Worm (Caenorhabditis elegans) whole organism, mixed stage, embryonic: Measurements from ENCODE around the gene H14E04.3.
A peak's percentile ranks its signal among the peaks of the same experiment; 100 is the strongest.
"Not testable (repeated sequence)": the region's sequence is repeated elsewhere in the genome, so short reads cannot be mapped to it uniquely, and the experiment has no call there.

ENCODE experiments used
- M03D4.4 ChIP-seq: sonication (generic microtip); optimal IDR thresholded peaks from 2 replicates; lab custom pipeline; 2017; ENCODE audit warnings: mild to moderate bottlenecking, missing genetic modification characterization, missing compliant biosample characterization
- bed-3 ChIP-seq: fragments of 200-800 bp; sonication (Bioruptor generic); optimal IDR thresholded peaks from 3 replicates; lab custom pipeline; 2018; ENCODE audit warnings: mild to moderate bottlenecking, missing genetic modification characterization, moderate library complexity, missing compliant biosample characterization
- blmp-1 ChIP-seq: fragments of 150-350 bp; optimal IDR thresholded peaks from 2 replicates; lab custom pipeline; 2014; ENCODE audit warnings: missing biosample characterization, missing genetic modification characterization
- ceh-39 ChIP-seq: fragments of 150-350 bp; optimal IDR thresholded peaks from 2 replicates; lab custom pipeline; 2014; ENCODE audit warnings: missing biosample characterization, missing genetic modification characterization
- ceh-83 ChIP-seq: fragments of 200-800 bp; sonication (Bioruptor generic); optimal IDR thresholded peaks from 2 replicates; lab custom pipeline; 2018; ENCODE audit warnings: mild to moderate bottlenecking, missing genetic modification characterization, missing compliant biosample characterization
- ces-1 ChIP-seq: fragments of 150-350 bp; optimal IDR thresholded peaks from 2 replicates; lab custom pipeline; 2014; ENCODE audit warnings: missing biosample characterization, missing genetic modification reagents, missing genetic modification characterization
- cnd-1 ChIP-seq: fragments of 200-800 bp; sonication (Bioruptor generic); optimal IDR thresholded peaks from 2 replicates; lab custom pipeline; 2018; ENCODE audit warnings: mild to moderate bottlenecking, missing genetic modification characterization, missing compliant biosample characterization
- drap-1 ChIP-seq: fragments of 200-800 bp; sonication (Bioruptor generic); optimal IDR thresholded peaks from 3 replicates; lab custom pipeline; 2018; ENCODE audit warnings: mild to moderate bottlenecking, missing genetic modification characterization, missing compliant biosample characterization
- elt-3 ChIP-seq: fragments of 150-350 bp; optimal IDR thresholded peaks from 2 replicates; lab custom pipeline; 2014; ENCODE audit warnings: missing biosample characterization, missing genetic modification characterization
- flh-1 ChIP-seq: fragments of 200-800 bp; sonication (Bioruptor generic); optimal IDR thresholded peaks from 2 replicates; lab custom pipeline; 2018; ENCODE audit warnings: mild to moderate bottlenecking, missing genetic modification characterization, moderate library complexity, missing compliant biosample characterization
- ham-2 ChIP-seq: fragments of 200-800 bp; sonication (Bioruptor generic); optimal IDR thresholded peaks from 2 replicates; lab custom pipeline; 2018; ENCODE audit warnings: mild to moderate bottlenecking, missing genetic modification characterization, missing compliant biosample characterization
- hlh-1 ChIP-seq: fragments of 150-350 bp; optimal IDR thresholded peaks from 2 replicates; lab custom pipeline; 2014; ENCODE audit warnings: missing biosample characterization, missing genetic modification reagents, missing genetic modification characterization
- lin-13 ChIP-seq: fragments of 150-350 bp; optimal IDR thresholded peaks from 2 replicates; lab custom pipeline; 2014; ENCODE audit warnings: missing biosample characterization, missing genetic modification characterization
- lin-32 ChIP-seq: fragments of 200-800 bp; sonication (Bioruptor generic); optimal IDR thresholded peaks from 2 replicates; lab custom pipeline; 2018; ENCODE audit warnings: mild to moderate bottlenecking, missing genetic modification characterization, missing compliant biosample characterization
- lsy-2 ChIP-seq: fragments of 150-350 bp; optimal IDR thresholded peaks from 2 replicates; lab custom pipeline; 2014; ENCODE audit warnings: missing biosample characterization, missing genetic modification characterization
- mab-5 ChIP-seq: fragments of 150-350 bp; optimal IDR thresholded peaks from 2 replicates; lab custom pipeline; 2014; ENCODE audit warnings: missing biosample characterization, missing genetic modification characterization
- mep-1 ChIP-seq: fragments of 150-350 bp; optimal IDR thresholded peaks from 2 replicates; lab custom pipeline; 2017; ENCODE audit warnings: missing biosample characterization, missing genetic modification reagents, missing genetic modification characterization, inconsistent platforms
- mls-2 ChIP-seq: sonication (generic microtip); optimal IDR thresholded peaks from 2 replicates; lab custom pipeline; 2016; ENCODE audit warnings: mild to moderate bottlenecking, missing genetic modification characterization, moderate library complexity, missing compliant biosample characterization
- nhr-2 ChIP-seq: fragments of 150-350 bp; optimal IDR thresholded peaks from 2 replicates; lab custom pipeline; 2014; ENCODE audit warnings: missing biosample characterization, missing genetic modification characterization
- nhr-28 ChIP-seq: fragments of 150-350 bp; optimal IDR thresholded peaks from 2 replicates; lab custom pipeline; 2014; ENCODE audit warnings: missing biosample characterization, missing genetic modification characterization
- nhr-76 ChIP-seq: sonication (generic microtip); optimal IDR thresholded peaks from 2 replicates; lab custom pipeline; 2017; ENCODE audit warnings: missing biosample characterization, missing genetic modification characterization
- pha-4 ChIP-seq: fragments of 150-350 bp; optimal IDR thresholded peaks from 2 replicates; lab custom pipeline; 2018; ENCODE audit warnings: missing biosample characterization, missing genetic modification reagents, missing genetic modification characterization
- sem-2 ChIP-seq: fragments of 200-800 bp; sonication (Bioruptor generic); optimal IDR thresholded peaks from 2 replicates; lab custom pipeline; 2018; ENCODE audit warnings: mild to moderate bottlenecking, missing genetic modification characterization, missing compliant biosample characterization
- snpc-4 ChIP-seq: fragments of 150-350 bp; optimal IDR thresholded peaks from 2 replicates; lab custom pipeline; 2014; ENCODE audit warnings: missing biosample characterization, missing genetic modification characterization
- tbx-8 ChIP-seq: fragments of 200-800 bp; sonication (Bioruptor generic); optimal IDR thresholded peaks from 2 replicates; lab custom pipeline; 2018; ENCODE audit warnings: mild to moderate bottlenecking, missing genetic modification characterization, moderate library complexity, missing compliant biosample characterization
- unc-120 ChIP-seq: sonication (generic microtip); optimal IDR thresholded peaks from 2 replicates; lab custom pipeline; 2017; ENCODE audit warnings: missing genetic modification characterization, missing compliant biosample characterization; ENCODE audit not compliant: poor library complexity, severe bottlenecking
- unc-39 ChIP-seq: fragments of 150-350 bp; optimal IDR thresholded peaks from 2 replicates; lab custom pipeline; 2014; ENCODE audit warnings: missing biosample characterization, missing genetic modification characterization
- unc-62 ChIP-seq: fragments of 150-350 bp; optimal IDR thresholded peaks from 2 replicates; lab custom pipeline; 2014; ENCODE audit warnings: missing biosample characterization, missing genetic modification reagents, missing genetic modification characterization
- zip-8 ChIP-seq: fragments of 150-350 bp; optimal IDR thresholded peaks from 2 replicates; lab custom pipeline; 2014; ENCODE audit warnings: missing biosample characterization, missing genetic modification characterization

The H14E04.3 gene

DNA sequence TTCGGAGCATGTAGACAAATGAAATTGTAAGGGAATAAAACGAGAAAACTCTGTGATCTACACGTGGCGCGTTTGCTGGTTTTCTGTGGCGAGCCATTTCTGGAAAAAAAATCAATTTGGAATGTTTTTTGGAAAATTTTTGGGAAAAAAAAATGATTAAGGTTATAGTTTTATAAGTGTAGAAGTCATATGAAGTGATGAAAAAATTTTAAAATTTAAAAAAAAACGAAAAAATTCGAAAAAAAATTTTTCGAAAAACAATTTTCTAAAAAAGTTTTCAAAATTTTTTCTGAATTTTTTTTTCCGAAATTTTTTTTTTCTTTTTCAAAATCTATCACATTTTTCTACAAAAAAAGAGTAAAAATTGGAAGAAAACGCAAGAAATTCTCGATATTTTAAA, at the start of gene H14E04.3:
Gene H14E04.3, minus strand, starts transcription at position 101 of the 400 bp plus-strand sequence.
- no peak for TF ChIP-seq nhr-76
- no peak for TF ChIP-seq nhr-28 (tag; lab: Kevin White, UChicago)
- no peak for TF ChIP-seq elt-3 (tag; lab: Kevin White, UChicago)
- no peak for TF ChIP-seq hlh-1 (tag; lab: Kevin White, UChicago)
- TF ChIP-seq ceh-83 (GFP tag; lab: Kevin White, UChicago) = no peak
- no peak for TF ChIP-seq mls-2 (tag; lab: Kevin White, UChicago)

DNA sequence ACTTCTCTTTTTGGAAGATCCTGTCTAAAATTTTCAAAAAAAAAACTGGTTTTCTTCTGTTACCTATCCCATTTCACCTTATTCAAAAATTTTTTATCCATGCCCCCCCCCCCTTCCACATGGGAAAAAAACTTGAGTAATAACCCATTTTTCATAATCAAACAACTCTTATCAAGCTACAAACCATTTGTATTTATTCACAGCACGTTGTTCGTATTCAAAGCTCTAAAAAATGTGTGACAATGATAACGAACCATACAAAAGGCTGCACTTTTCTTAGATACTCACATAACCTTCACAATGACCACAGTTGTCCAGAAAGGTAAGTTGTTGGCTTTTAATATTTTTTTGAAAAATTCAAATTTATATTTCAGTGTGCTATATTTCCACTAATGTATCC, 49.4 kb upstream of the H14E04.3 start, which contains the start of gene E02H9.6:
Gene E02H9.6, plus strand, starts transcription at position 301 of the 400 bp plus-strand sequence.
- TF ChIP-seq nhr-2 (tag; lab: Kevin White, UChicago); mep-1; mab-5: not testable (repeated sequence)

DNA sequence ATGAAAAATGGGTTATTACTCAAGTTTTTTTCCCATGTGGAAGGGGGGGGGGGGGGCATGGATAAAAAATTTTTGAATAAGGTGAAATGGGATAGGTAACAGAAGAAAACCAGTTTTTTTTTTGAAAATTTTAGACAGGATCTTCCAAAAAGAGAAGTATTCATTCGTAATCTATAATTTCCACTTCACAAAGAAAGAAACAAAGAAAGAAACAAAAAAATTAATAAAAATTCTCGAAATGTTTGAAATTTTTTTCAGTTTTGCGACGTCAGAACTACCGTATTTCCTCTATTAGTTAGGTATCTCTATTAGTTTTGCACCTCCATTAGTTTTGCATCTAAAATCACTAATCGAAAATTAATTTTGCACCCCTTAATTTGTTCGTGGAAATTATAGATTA, 49.0 kb upstream of the H14E04.3 start, which contains the start of gene W04B5.6:
Gene W04B5.6, minus strand, starts transcription at position 101 of the 400 bp plus-strand sequence.
- not testable (repeated sequence) for TF ChIP-seq lin-13 (tag; lab: Kevin White, UChicago); nhr-2 (tag; lab: Kevin White, UChicago); ces-1 (GFP tag; lab: Kevin White, UChicago)

DNA sequence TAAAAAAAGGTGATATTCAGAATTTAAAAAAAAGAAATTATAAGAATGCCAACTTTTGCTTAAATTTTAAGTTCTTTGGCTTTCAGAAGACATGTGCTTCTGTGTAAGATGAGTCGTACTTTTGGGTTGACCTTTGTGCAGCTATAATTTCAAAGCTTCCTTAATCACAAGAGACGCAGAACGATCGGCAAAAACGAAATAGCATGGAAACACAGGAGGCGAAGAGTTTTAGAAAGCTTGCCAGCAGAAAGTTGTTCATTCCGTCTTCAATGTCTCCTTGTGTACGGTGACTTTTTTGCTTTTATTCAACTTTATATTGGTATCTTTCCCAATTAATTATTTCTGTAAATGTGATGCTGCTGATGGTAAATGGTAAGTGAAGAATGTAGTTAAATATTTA, 46.5 kb upstream of the H14E04.3 start:
- TF ChIP-seq ces-1 (GFP tag; lab: Kevin White, UChicago) (peak; percentile 21), tbx-8 (GFP tag; lab: Kevin White, UChicago) (no peak)

DNA sequence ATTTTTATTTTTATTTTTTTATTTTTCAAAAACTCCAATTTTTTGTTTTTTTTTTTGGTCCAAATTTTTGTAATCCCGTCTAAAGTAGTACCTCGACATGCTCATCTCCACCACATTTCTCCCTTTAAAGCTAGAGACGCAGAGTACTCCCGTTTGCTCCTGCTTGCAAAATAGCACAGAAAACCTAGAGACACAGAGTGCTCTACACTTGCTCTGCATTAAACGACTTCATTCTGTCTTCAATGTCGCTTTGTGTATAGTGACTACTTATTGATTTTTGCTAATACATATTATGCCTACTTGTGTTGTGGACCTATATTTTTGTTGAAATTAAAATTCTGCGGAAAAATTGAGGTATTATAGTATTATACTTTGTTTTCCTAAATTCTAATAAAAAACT, 39.7 kb upstream of the H14E04.3 start, which contains the start of gene W04B5.8:
Gene W04B5.8, plus strand, starts transcription at position 195 of the 400 bp plus-strand sequence.
- TF ChIP-seq ces-1 (GFP tag; lab: Kevin White, UChicago) (peak; percentile 72), ham-2 (GFP tag; lab: Kevin White, UChicago) (no peak), hlh-1 (tag; lab: Kevin White, UChicago) (peak; percentile 8), lin-32 (GFP tag; lab: Kevin White, UChicago) (no peak), nhr-76 (no peak), lsy-2 (tag; lab: Kevin White, UChicago) (no peak), M03D4.4 (tag; lab: Kevin White, UChicago) (no peak), unc-120 (tag; lab: Kevin White, UChicago) (peak; percentile 71), drap-1 (no peak), nhr-2 (tag; lab: Kevin White, UChicago) (no peak), unc-39 (tag; lab: Kevin White, UChicago) (no peak), bed-3 (GFP tag; lab: Kevin White, UChicago) (no peak), blmp-1 (tag; lab: Kevin White, UChicago) (no peak)
- TF ChIP-seq, all 35 proteins: peak for 3

DNA sequence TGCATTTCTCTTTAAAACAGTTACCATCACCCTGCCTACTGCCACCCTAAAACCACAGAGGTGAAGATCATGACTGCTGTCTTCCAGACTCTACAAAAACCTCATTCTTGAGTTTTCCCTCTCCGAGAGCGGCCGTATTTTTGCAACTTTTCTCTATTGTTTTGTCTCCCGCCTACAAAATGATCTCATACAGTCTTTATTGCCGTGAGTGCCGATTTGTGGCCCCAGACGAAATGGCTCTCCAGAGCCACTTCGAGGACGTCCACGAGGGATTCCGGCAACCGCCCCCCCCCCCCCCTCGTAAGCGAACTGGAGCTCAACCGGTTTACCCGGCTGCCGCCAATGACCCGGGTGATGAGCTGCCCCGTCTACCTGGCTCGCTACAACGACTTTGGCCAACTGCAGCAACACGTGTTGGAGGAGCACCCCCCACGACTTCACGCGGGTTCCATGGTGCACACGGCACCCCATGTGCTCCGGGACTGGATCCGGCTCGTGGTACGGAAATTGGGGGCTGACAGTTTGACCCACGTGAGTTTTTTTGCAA, 38.5 kb upstream of the H14E04.3 start:
- TF ChIP-seq lsy-2 (tag; lab: Kevin White, UChicago) (no peak), ceh-39 (tag; lab: Kevin White, UChicago) (no peak), pha-4 (tag; lab: Kevin White, UChicago) (no peak), ces-1 (GFP tag; lab: Kevin White, UChicago) (no peak), elt-3 (tag; lab: Kevin White, UChicago) (no peak), mep-1 (no peak), nhr-2 (tag; lab: Kevin White, UChicago) (no peak), unc-62 (GFP tag; lab: Kevin White, UChicago) (no peak), flh-1 (GFP tag; lab: Kevin White, UChicago) (no peak), blmp-1 (tag; lab: Kevin White, UChicago) (no peak), lin-32 (GFP tag; lab: Kevin White, UChicago) (no peak)

DNA sequence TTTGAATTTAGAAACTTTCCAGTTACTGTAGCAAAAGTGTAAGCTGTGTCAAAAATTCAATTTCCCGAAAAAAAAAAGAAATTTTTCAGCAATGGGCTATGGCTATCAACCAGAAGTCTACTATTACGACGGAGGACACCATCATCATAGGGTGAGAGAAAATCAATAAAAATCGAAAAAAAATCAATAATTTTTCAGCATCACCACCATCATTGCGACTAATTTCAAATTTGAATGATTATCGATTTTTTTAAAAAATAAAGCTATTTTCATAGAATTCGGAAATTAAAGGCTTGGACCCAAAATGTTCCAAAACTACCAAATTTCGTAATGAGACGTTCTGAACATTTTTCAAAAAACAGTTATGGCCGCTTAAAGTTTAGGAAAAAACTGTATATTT, 37.3 kb upstream of the H14E04.3 start:
- TF ChIP-seq mls-2 (tag; lab: Kevin White, UChicago) (no peak), bed-3 (GFP tag; lab: Kevin White, UChicago) (no peak), cnd-1 (no peak), sem-2 (GFP tag; lab: Kevin White, UChicago) (no peak), unc-39 (tag; lab: Kevin White, UChicago) (no peak), zip-8 (no peak), pha-4 (tag; lab: Kevin White, UChicago) (no peak), snpc-4 (tag; lab: Kevin White, UChicago) (no peak)
